Worm (Caenorhabditis elegans): ENCODE measurements around the gene Y64G10A.10.

DNA sequence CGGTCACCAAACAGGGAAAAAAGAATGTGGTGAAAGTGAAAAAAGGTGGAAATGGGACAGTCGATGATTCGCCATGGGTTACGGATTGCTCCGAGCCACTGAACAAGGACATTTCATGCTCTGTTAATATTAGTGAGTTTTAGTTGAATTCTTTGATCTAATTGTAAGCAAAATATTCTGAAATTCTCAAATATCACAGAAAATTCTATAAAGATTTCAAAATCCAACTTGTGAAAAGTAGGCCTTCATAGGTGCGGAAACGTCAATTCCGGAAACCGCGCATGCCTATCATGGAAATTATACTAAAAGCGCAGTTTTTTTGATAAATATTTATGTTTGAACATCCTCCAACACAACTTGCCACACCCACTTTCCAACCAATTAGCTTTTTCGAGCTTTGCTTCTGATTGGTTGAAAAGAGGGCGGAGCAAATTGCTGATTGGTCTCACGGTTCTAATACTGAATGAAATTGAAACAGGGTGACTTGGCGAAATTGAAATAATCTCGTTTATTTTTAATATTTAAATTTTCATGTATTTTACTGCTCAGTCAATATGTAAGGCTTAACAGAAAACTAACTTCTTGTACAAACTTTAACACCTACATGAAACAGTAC is 35.6 kb upstream of the Y64G10A.10 start:
- no peak for TF ChIP-seq ama-1 (optimal IDR thresholded peaks at IDR 0.05)
- TF ChIP-seq egl-27 (tag; optimal IDR thresholded peaks at IDR 0.05) = no peak
- TF ChIP-seq skn-1 (tag; optimal IDR thresholded peaks at IDR 0.05) = no peak
- no peak for TF ChIP-seq unc-62 (GFP tag; optimal IDR thresholded peaks at IDR 0.05)
- TF ChIP-seq rnt-1 (tag; optimal IDR thresholded peaks at IDR 0.05) = no peak
- TF ChIP-seq nhr-237 (tag; optimal IDR thresholded peaks at IDR 0.05) = no peak
- no peak for TF ChIP-seq pag-3 (tag; optimal IDR thresholded peaks at IDR 0.05; ENCODE audit: borderline replicate concordance, insufficient read depth)
- no peak for TF ChIP-seq elt-2 (tag; optimal IDR thresholded peaks at IDR 0.05)
- TF ChIP-seq sox-4 (tag; optimal IDR thresholded peaks at IDR 0.05) = no peak
- no peak for TF ChIP-seq grh-1 (GFP tag; IDR thresholded peaks at IDR 0.05)
- no peak for TF ChIP-seq dpl-1 (GFP tag; optimal IDR thresholded peaks at IDR 0.05)
- TF ChIP-seq nhr-90 (tag; optimal IDR thresholded peaks at IDR 0.05; ENCODE audit: poor library complexity) = no peak
- no peak for TF ChIP-seq ceh-8 (GFP tag; optimal IDR thresholded peaks at IDR 0.05)

Data from whole organism, L1 larva.